Worm (Caenorhabditis elegans): Measurements from ENCODE around the gene clec-233.

DNA sequence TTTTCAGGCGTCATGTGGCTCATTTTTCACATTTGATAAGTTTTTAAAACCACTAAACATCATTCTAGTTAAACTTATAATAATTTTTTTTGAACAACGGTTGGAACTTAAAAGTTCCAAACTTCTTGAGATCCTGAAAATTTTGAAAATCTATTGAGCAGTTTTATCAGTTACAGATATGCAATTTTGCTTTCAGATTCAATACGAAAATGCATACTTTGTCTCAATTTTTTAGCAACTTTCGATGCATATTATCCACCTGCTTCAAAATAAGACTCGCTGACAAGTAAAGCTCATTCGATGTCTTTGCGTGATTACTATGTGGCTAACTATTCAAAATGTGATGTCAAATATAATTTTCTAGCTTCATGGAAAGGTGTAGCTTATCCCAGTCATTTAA is 12.9 kb downstream of the clec-233 start, which contains the start of gene srh-95:
- TF ChIP-seq cog-1 (tag; optimal IDR thresholded peaks at IDR 0.05) (no peak), T22C8.4 (GFP tag; IDR thresholded peaks at IDR 0.05) (no peak), ref-1 (GFP tag; conservative IDR thresholded peaks at IDR 0.05) (no peak), ztf-23 (GFP tag; IDR thresholded peaks at IDR 0.05) (no peak), klf-2 (GFP tag; conservative IDR thresholded peaks at IDR 0.05) (no peak), flt-1 (GFP tag; IDR thresholded peaks at IDR 0.05) (no peak)
